Worm (Caenorhabditis elegans): Measurements from ENCODE around the gene C03E10.1.

C03E10.1 gene

DNA sequence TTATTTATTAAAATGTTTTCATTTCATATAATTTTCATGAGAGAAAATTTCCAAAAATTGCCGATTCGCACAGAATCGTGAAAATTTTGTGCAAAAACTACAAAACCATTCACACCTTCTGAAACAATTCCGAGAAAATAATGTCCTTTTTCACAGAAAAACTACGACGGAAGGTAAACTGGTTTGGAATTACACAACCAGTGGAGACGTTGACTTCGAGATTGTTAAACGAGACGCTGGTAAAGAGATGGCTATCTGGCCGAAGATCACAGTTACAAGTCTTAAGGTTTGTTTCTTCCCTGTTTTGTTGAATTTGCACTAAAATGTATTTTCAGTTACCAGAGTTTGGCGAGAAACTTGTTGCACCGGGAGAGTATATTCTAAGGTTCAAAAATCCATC, 21.9 kb downstream of the C03E10.1 start:
- no peak for TF ChIP-seq eor-1 (tag; optimal IDR thresholded peaks at IDR 0.05)
- TF ChIP-seq R02D3.7 (tag; optimal IDR thresholded peaks at IDR 0.05) = no peak
- no peak for TF ChIP-seq fkh-2 (tag; optimal IDR thresholded peaks at IDR 0.05)
- TF ChIP-seq lin-15B (tag; optimal IDR thresholded peaks at IDR 0.05) = no peak
- no peak for TF ChIP-seq nhr-12 (tag; optimal IDR thresholded peaks at IDR 0.05)
- no peak for TF ChIP-seq nhr-67 (tag; optimal IDR thresholded peaks at IDR 0.05)
- no peak for TF ChIP-seq fos-1 (tag; optimal IDR thresholded peaks at IDR 0.05)
- TF ChIP-seq elt-2 (tag; optimal IDR thresholded peaks at IDR 0.05) = no peak
- TF ChIP-seq aly-2 (tag; optimal IDR thresholded peaks at IDR 0.05) = no peak
- no peak for TF ChIP-seq hmg-11 (tag; optimal IDR thresholded peaks at IDR 0.05)
- no peak for TF ChIP-seq sea-2 (GFP tag; optimal IDR thresholded peaks at IDR 0.05)
- TF ChIP-seq lin-39 (tag; optimal IDR thresholded peaks at IDR 0.05) = no peak

DNA sequence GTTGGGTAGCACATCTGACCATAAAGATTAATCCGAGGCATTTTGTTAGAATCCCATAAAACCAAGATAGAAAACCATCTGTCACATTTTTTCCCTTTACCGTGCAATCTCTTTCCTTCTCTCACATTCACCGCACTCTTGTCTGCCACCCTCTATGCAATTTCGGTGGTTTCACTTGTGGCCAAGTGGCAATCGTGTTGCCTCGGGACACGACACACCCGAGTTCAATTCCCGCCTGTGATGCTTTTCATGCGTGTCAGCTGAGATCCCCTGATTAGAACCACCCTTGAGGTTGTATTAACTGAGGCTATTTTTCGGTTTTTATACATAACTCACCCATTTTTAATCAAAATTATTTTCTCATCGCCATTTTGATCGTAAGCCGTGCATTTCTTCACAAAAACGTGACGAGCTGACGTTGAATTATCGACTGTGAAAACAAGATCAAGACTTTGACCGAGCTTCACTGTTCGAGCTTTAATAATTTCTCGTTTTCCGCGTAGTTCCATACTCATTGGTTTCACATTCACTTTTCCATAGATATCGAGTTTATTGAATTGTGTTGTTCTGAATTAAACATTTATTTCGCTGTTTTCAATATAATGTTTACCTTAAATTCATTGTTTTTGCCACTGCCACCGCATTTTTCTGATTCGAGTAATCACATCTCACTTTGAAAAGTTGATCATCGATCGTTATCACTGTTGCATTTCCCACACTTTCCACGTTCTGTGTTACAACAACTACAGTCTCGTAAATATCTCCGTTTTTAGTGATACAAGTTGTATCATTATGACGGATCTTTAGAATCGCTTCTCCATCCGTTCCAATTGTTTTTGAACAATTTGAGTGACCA, 23.3 kb downstream of the C03E10.1 start:
- TF ChIP-seq R02D3.7 (tag; optimal IDR thresholded peaks at IDR 0.05) (peak; percentile 36), ZK546.5 (tag; optimal IDR thresholded peaks at IDR 0.05) (no peak), nhr-43 (tag; optimal IDR thresholded peaks at IDR 0.05; ENCODE audit: poor library complexity, severe bottlenecking) (peak; percentile 83), unc-62 (GFP tag; optimal IDR thresholded peaks at IDR 0.05) (peak; percentile 75), elt-3 (tag; optimal IDR thresholded peaks at IDR 0.05) (peak in 1 of 3 experiments; percentile 64), mdl-1 (tag; optimal IDR thresholded peaks at IDR 0.05) (no peak), fkh-10 (GFP tag; optimal IDR thresholded peaks at IDR 0.05) (no peak), lin-15B (tag; optimal IDR thresholded peaks at IDR 0.05) (peak; percentile 24), ceh-28 (tag; optimal IDR thresholded peaks at IDR 0.05) (no peak), egl-27 (tag; optimal IDR thresholded peaks at IDR 0.05) (peak; percentile 55), aly-2 (tag; optimal IDR thresholded peaks at IDR 0.05) (no peak), nhr-11 (tag; optimal IDR thresholded peaks at IDR 0.05) (no peak), jun-1 (tag; optimal IDR thresholded peaks at IDR 0.05) (peak; percentile 55), unc-39 (tag; optimal IDR thresholded peaks at IDR 0.05) (no peak), nhr-28 (tag; optimal IDR thresholded peaks at IDR 0.05) (no peak), elt-1 (tag; optimal IDR thresholded peaks at IDR 0.05) (peak; percentile 41), ceh-82 (tag; optimal IDR thresholded peaks at IDR 0.05) (peak; percentile 95), nhr-12 (tag; optimal IDR thresholded peaks at IDR 0.05) (no peak), mml-1 (tag; optimal IDR thresholded peaks at IDR 0.05) (peak; percentile 57), pha-4 (tag; optimal IDR thresholded peaks at IDR 0.05) (peak; percentile 88), sea-2 (GFP tag; optimal IDR thresholded peaks at IDR 0.05) (no peak), snpc-4 (tag; optimal IDR thresholded peaks at IDR 0.05) (peak; percentile 40), nhr-67 (tag; optimal IDR thresholded peaks at IDR 0.05) (no peak), fos-1 (tag; optimal IDR thresholded peaks at IDR 0.05) (peak; percentile 74), nhr-237 (tag; optimal IDR thresholded peaks at IDR 0.05) (no peak), tbx-2 (tag; optimal IDR thresholded peaks at IDR 0.05) (peak; percentile 74), hmg-11 (tag; optimal IDR thresholded peaks at IDR 0.05) (peak; percentile 84), egl-5 (tag; optimal IDR thresholded peaks at IDR 0.05) (peak; percentile 67), skn-1 (tag; optimal IDR thresholded peaks at IDR 0.05) (peak; percentile 60), ztf-4 (tag; optimal IDR thresholded peaks at IDR 0.05) (peak; percentile 18), ceh-16 (tag; optimal IDR thresholded peaks at IDR 0.05) (no peak), elt-2 (tag; optimal IDR thresholded peaks at IDR 0.05) (peak; percentile 77), lsy-12 (tag; optimal IDR thresholded peaks at IDR 0.05) (peak; percentile 80), nhr-77 (tag; optimal IDR thresholded peaks at IDR 0.05) (no peak), nhr-25 (tag; optimal IDR thresholded peaks at IDR 0.05) (peak; percentile 81), zag-1 (tag; optimal IDR thresholded peaks at IDR 0.05) (no peak), eor-1 (tag; optimal IDR thresholded peaks at IDR 0.05) (no peak), pqm-1 (tag; optimal IDR thresholded peaks at IDR 0.05) (peak; percentile 39), nhr-23 (tag; optimal IDR thresholded peaks at IDR 0.05) (peak; percentile 76), fkh-2 (tag; optimal IDR thresholded peaks at IDR 0.05) (no peak), daf-12 (tag; optimal IDR thresholded peaks at IDR 0.05) (no peak), ama-1 (optimal IDR thresholded peaks at IDR 0.05) (no peak), nfya-1 (tag; optimal IDR thresholded peaks at IDR 0.05; ENCODE audit: insufficient read depth) (peak; percentile 53), ztf-11 (tag; optimal IDR thresholded peaks at IDR 0.05) (peak; percentile 52), nhr-76 (tag; optimal IDR thresholded peaks at IDR 0.05) (no peak), lin-39 (tag; optimal IDR thresholded peaks at IDR 0.05) (peak; percentile 77), ceh-9 (tag; optimal IDR thresholded peaks at IDR 0.05) (no peak)

Measured in whole organism, L3 larva.